Worm (Caenorhabditis elegans) whole organism, midembryonic: ENCODE data around the gene F07C3.3.

Source experiments
- T22C8.4 ChIP-seq: fragments of 200-800 bp; sonication (Bioruptor generic); IDR thresholded peaks from 2 replicates; pipeline ENCODE4 v1.3.6; 2022; ENCODE audit warnings: missing genetic modification characterization, missing compliant biosample characterization
- cog-1 ChIP-seq: sonication (generic microtip); optimal IDR thresholded peaks from 2 replicates; lab custom pipeline; 2016; ENCODE audit warnings: missing genetic modification characterization, missing compliant biosample characterization
- flt-1 ChIP-seq: fragments of 200-800 bp; sonication (Bioruptor generic); IDR thresholded peaks from 2 replicates; pipeline ENCODE4 v1.3.6; 2022; ENCODE audit warnings: missing genetic modification characterization, missing compliant biosample characterization
- klf-2 ChIP-seq: fragments of 200-800 bp; sonication (Bioruptor generic); conservative IDR thresholded peaks from 2 replicates; pipeline ENCODE4 v1.3.6; 2022; ENCODE audit warnings: missing genetic modification reagents, missing genetic modification characterization, missing compliant biosample characterization
- med-1 ChIP-seq: sonication (generic microtip); optimal IDR thresholded peaks from 2 replicates; lab custom pipeline; 2017; ENCODE audit warnings: missing genetic modification characterization, mild to moderate bottlenecking, missing compliant biosample characterization, antibody characterized with exemption, missing genetic modification reagents; ENCODE audit not compliant: insufficient read depth
- ref-1 ChIP-seq: fragments of 200-800 bp; sonication (Bioruptor generic); conservative IDR thresholded peaks from 2 replicates; pipeline ENCODE4 v1.3.6; 2022; ENCODE audit warnings: missing genetic modification reagents, missing genetic modification characterization, missing compliant biosample characterization
- tab-1 ChIP-seq: fragments of 200-800 bp; sonication (Bioruptor generic); IDR thresholded peaks from 2 replicates; pipeline ENCODE4 v1.3.6; 2022; ENCODE audit warnings: missing genetic modification characterization, missing compliant biosample characterization
- ztf-23 ChIP-seq: fragments of 200-800 bp; sonication (Bioruptor generic); IDR thresholded peaks from 2 replicates; pipeline ENCODE4 v1.3.6; 2022; ENCODE audit warnings: missing genetic modification reagents, missing genetic modification characterization, missing compliant biosample characterization
- ztf-29 ChIP-seq: fragments of 200-800 bp; sonication (Bioruptor generic); IDR thresholded peaks from 2 replicates; pipeline ENCODE4 v1.3.6; 2022; ENCODE audit warnings: missing genetic modification reagents, missing genetic modification characterization, missing compliant biosample characterization

Gene F07C3.3

ce11 chrV:9218214-9218613 is 14.0 kb downstream of the F07C3.3 start:
- TF ChIP-seq ztf-23 (GFP tag; lab: Robert Waterston, UW) (no peak), tab-1 (no peak), T22C8.4 (GFP tag; lab: Robert Waterston, UW) (no peak), ref-1 (GFP tag; lab: Robert Waterston, UW) (no peak), flt-1 (no peak), cog-1 (no peak), klf-2 (GFP tag; lab: Robert Waterston, UW) (no peak), med-1 (GFP tag; lab: Kevin White, UChicago) (no peak), ztf-29 (GFP tag; lab: Robert Waterston, UW) (no peak)

ce11 chrV:9217158-9217557 is 15.0 kb downstream of the F07C3.3 start, which contains the start of gene pacs-1:
pacs-1 (minus strand) TSS chrV:9217258.
- TF ChIP-seq klf-2 (GFP tag; lab: Robert Waterston, UW) (no peak), T22C8.4 (GFP tag; lab: Robert Waterston, UW) (no peak), ztf-29 (GFP tag; lab: Robert Waterston, UW) (no peak), flt-1 (no peak), ref-1 (GFP tag; lab: Robert Waterston, UW) (no peak)

DNA sequence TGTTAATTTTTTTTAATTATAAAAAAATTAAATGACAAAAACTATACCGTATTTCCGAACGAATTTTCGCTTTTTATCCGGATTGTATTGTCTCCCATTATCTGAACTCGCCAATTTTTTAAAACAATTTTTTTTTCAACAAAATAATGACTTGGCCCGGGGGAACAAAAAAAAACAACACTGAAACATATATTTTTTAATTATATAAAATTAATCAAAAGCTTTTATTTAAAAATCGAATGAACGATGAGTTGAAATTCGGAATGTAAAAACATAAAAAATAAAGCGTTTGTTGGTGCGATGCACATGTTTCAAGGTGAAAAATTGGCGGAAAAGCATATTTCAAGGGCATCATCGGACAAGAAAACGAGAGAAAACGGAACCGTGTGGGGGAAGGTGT is 18.6 kb downstream of the F07C3.3 start, which contains the start of gene mdt-27:
Gene mdt-27 (minus strand): TSS at position 101 of the 400 bp plus-strand sequence.
- no peak for TF ChIP-seq ref-1 (GFP tag; lab: Robert Waterston, UW)
- no peak for TF ChIP-seq flt-1
- TF ChIP-seq ztf-23 (GFP tag; lab: Robert Waterston, UW): no peak
- no peak for TF ChIP-seq ztf-29 (GFP tag; lab: Robert Waterston, UW)
- TF ChIP-seq T22C8.4 (GFP tag; lab: Robert Waterston, UW): no peak
- no peak for TF ChIP-seq med-1 (GFP tag; lab: Kevin White, UChicago)
- no peak for TF ChIP-seq cog-1
- no peak for TF ChIP-seq tab-1
- TF ChIP-seq klf-2 (GFP tag; lab: Robert Waterston, UW): no peak

DNA sequence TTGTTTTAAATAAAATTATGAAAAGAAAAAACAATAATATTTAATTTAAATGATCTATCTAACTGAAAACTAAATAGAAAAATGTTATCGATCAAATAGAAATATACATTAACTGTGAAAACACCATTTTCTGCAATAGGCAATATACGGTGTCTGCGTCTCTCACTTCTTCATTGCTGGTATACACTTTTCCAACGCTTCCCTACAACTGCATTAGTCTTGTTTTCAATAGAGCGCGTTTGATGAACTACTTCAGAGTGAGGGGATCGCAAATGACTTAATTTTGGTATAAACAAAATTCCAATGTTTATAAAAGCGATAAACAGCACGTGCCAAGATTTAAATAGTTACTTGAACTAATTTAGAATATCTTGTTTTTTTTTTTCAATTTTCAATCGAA is 19.7 kb downstream of the F07C3.3 start:
- TF ChIP-seq tab-1: no peak
- TF ChIP-seq cog-1: peak; percentile 58

DNA sequence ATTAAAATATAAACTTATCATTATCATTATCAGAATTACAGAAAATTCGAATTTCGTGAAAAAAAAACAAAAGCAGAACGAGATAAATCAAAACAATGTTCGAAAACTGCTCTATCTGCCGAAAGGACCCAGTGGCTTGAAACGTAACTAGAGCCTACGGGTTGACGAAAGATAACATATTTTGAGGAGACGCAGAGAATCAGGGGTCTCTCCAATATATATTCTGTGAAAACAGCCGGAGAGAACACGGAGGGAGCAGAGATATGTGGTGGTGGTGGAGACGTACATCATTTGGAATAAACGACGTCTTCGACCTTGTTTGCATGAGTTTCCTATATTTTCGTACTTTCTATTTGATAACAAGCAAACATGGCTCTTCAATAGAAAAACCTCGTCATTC is 23.3 kb downstream of the F07C3.3 start:
- TF ChIP-seq ztf-23 (GFP tag; lab: Robert Waterston, UW) (no peak), flt-1 (no peak), med-1 (GFP tag; lab: Kevin White, UChicago) (no peak), tab-1 (no peak), ztf-29 (GFP tag; lab: Robert Waterston, UW) (no peak), ref-1 (GFP tag; lab: Robert Waterston, UW) (no peak), T22C8.4 (GFP tag; lab: Robert Waterston, UW) (no peak), cog-1 (no peak)

DNA sequence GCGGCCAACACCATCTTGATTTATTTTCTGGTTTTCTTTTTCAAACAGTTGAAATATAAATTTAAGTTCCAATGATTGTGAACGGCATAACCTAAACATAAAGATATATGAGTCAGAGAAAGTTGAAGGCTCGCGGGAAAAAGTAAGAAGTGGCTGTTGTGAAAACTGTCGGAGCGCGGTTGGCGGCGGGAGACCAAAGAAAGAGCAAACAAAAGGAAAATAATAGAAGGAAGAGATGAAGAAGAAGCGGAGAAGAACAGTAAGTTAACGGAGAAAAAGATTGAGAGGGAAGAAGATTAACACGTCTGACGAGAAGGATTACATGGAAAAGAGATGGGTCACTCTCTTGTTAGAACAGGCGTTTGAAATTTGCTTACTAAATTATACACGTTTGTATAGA is 24.8 kb downstream of the F07C3.3 start, which contains the start of gene inx-10:
Gene inx-10 (minus strand): TSS at position 101 of the 400 bp plus-strand sequence.
- TF ChIP-seq med-1 (GFP tag; lab: Kevin White, UChicago): no peak
- no peak for TF ChIP-seq flt-1
- no peak for TF ChIP-seq klf-2 (GFP tag; lab: Robert Waterston, UW)
- no peak for TF ChIP-seq cog-1

DNA sequence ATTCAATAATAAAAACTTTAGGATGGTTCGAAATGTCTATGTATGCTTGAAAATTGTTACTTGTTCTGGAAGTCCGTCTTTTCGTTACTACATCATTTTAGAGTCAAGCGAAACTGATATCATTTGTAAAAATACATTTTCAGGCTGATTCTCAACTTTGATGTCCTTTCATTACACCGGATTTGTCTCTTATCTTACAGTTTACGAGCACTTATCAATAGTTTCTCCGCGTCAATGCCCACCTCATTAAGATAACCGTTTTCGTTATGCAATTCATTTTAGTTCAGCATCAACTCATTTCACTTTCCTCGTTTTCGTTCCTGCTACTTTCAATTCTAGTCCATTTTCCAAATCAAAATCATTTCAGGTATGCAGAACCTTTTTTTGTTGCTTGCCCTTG is 29.5 kb downstream of the F07C3.3 start, which contains the start of gene asp-2:
Gene asp-2 (plus strand): TSS at position 368 of the 400 bp plus-strand sequence.
- TF ChIP-seq med-1 (GFP tag; lab: Kevin White, UChicago): no peak
- no peak for TF ChIP-seq flt-1
- TF ChIP-seq ztf-29 (GFP tag; lab: Robert Waterston, UW): no peak
- no peak for TF ChIP-seq ztf-23 (GFP tag; lab: Robert Waterston, UW)
- no peak for TF ChIP-seq tab-1
- no peak for TF ChIP-seq cog-1
- TF ChIP-seq T22C8.4 (GFP tag; lab: Robert Waterston, UW): no peak
- no peak for TF ChIP-seq ref-1 (GFP tag; lab: Robert Waterston, UW)

- TF ChIP-seq tab-1: no peak
- no peak for TF ChIP-seq cog-1
- no peak for TF ChIP-seq ztf-29 (GFP tag; lab: Robert Waterston, UW)
- no peak for TF ChIP-seq ztf-23 (GFP tag; lab: Robert Waterston, UW)
- no peak for TF ChIP-seq ref-1 (GFP tag; lab: Robert Waterston, UW)
Measured at ce11 chrV:9198887-9199286, 33.3 kb downstream of the F07C3.3 start, which contains the start of gene str-177. str-177 (minus strand) TSS chrV:9198987.

ce11 chrV:9197121-9197520 is 35.1 kb downstream of the F07C3.3 start, which contains the start of gene C24B5.4:
C24B5.4 (minus strand) TSS chrV:9197326.
- TF ChIP-seq klf-2 (GFP tag; lab: Robert Waterston, UW): no peak
- no peak for TF ChIP-seq ztf-29 (GFP tag; lab: Robert Waterston, UW)
- TF ChIP-seq ztf-23 (GFP tag; lab: Robert Waterston, UW): no peak
- no peak for TF ChIP-seq cog-1
- no peak for TF ChIP-seq flt-1
- no peak for TF ChIP-seq T22C8.4 (GFP tag; lab: Robert Waterston, UW)
- no peak for TF ChIP-seq ref-1 (GFP tag; lab: Robert Waterston, UW)
- no peak for TF ChIP-seq med-1 (GFP tag; lab: Kevin White, UChicago)
- no peak for TF ChIP-seq tab-1

ce11 chrV:9194055-9194454 is 38.1 kb downstream of the F07C3.3 start:
- TF ChIP-seq tab-1 (no peak), flt-1 (no peak), cog-1 (no peak), ztf-29 (GFP tag; lab: Robert Waterston, UW) (no peak), T22C8.4 (GFP tag; lab: Robert Waterston, UW) (no peak), klf-2 (GFP tag; lab: Robert Waterston, UW) (no peak), med-1 (GFP tag; lab: Kevin White, UChicago) (no peak), ref-1 (GFP tag; lab: Robert Waterston, UW) (no peak), ztf-23 (GFP tag; lab: Robert Waterston, UW) (no peak)
